Fruit fly (Drosophila melanogaster): Measurements from ENCODE around the gene PEK.
A peak's percentile ranks its signal among the peaks of the same experiment; 100 is the strongest.

Gene PEK

dm6 chr3R:5470586-5471283 lies 6.2 kb upstream of the PEK start, which contains the start of the genes mRpL44 and Snr1:
Gene mRpL44 (minus strand): TSS chr3R:5470636.
Gene Snr1 (plus strand): TSS chr3R:5470926.
- TF ChIP-seq fd96Ca (GFP tag; IDR thresholded peaks at IDR 0.05) (0 out of 3 replicates have a peak, but pooled peaks have one; percentile 49), CG9948 (tag; optimal IDR thresholded peaks at IDR 0.05) (peak; percentile 7), Snoo (tag; optimal IDR thresholded peaks at IDR 0.05) (peak; percentile 55), CG4496 (GFP tag; IDR thresholded peaks at IDR 0.05) (0 out of 3 replicates have a peak, but pooled peaks have one; percentile 21), CG13204 (GFP tag; optimal IDR thresholded peaks at IDR 0.05) (no peak), Pif1B (GFP tag; optimal IDR thresholded peaks at IDR 0.05) (no peak), CG15710 (tag; optimal IDR thresholded peaks at IDR 0.05) (peak; percentile 50), CG32121 (GFP tag; IDR thresholded peaks at IDR 0.05) (0 out of 2 replicates have a peak, but pooled peaks have one; percentile 9)

- TF ChIP-seq CG9948 (tag; optimal IDR thresholded peaks at IDR 0.05): no peak
- no peak for TF ChIP-seq gl (tag; optimal IDR thresholded peaks at IDR 0.05)
- no peak for TF ChIP-seq D1 (tag; optimal IDR thresholded peaks at IDR 0.05)
- no peak for TF ChIP-seq CG4496 (GFP tag; IDR thresholded peaks at IDR 0.05)
- TF ChIP-seq CG12605 (GFP tag; IDR thresholded peaks at IDR 0.05): no peak
- no peak for TF ChIP-seq CG15710 (tag; optimal IDR thresholded peaks at IDR 0.05)
These were observed 3.1 kb upstream of the PEK start, which contains the start of gene POLDIP2 for dm6 chr3R:5467619-5468018. Gene POLDIP2 (plus strand): TSS chr3R:5467778.

- TF ChIP-seq CG10348 (GFP tag; IDR thresholded peaks at IDR 0.05): no peak
- TF ChIP-seq CG8159 (tag; optimal IDR thresholded peaks at IDR 0.05): peak; percentile 32
- TF ChIP-seq CG32121 (GFP tag; IDR thresholded peaks at IDR 0.05): no peak
- peak; percentile 33 for TF ChIP-seq CG15710 (tag; optimal IDR thresholded peaks at IDR 0.05)
- peak; percentile 28 for TF ChIP-seq CG17806 (tag; optimal IDR thresholded peaks at IDR 0.05)
- no peak for TF ChIP-seq CG14655 (GFP tag; optimal IDR thresholded peaks at IDR 0.05)
- TF ChIP-seq CG4496 (GFP tag; IDR thresholded peaks at IDR 0.05): peak; percentile 76
- TF ChIP-seq Ets98B (GFP tag; IDR thresholded peaks at IDR 0.05): no peak
- TF ChIP-seq gl (tag; optimal IDR thresholded peaks at IDR 0.05): peak; percentile 18
- peak; percentile 69 for TF ChIP-seq CG34367 (tag; optimal IDR thresholded peaks at IDR 0.05)
- no peak for TF ChIP-seq Pif1B (GFP tag; optimal IDR thresholded peaks at IDR 0.05)
- TF ChIP-seq rn (GFP tag; IDR thresholded peaks at IDR 0.05): no peak
- peak; percentile 82 for TF ChIP-seq Snoo (tag; optimal IDR thresholded peaks at IDR 0.05)
- TF ChIP-seq Pif1A (GFP tag; optimal IDR thresholded peaks at IDR 0.05): no peak
- TF ChIP-seq CG12605 (GFP tag; IDR thresholded peaks at IDR 0.05): peak; percentile 73
- no peak for TF ChIP-seq CG13204 (GFP tag; optimal IDR thresholded peaks at IDR 0.05)
- no peak for TF ChIP-seq fd96Ca (GFP tag; IDR thresholded peaks at IDR 0.05)
- peak; percentile 10 for TF ChIP-seq CG8301 (tag; optimal IDR thresholded peaks at IDR 0.05)
These were observed 2.3 kb upstream of the PEK start, which contains the start of gene RpL35A for dm6 chr3R:5466875-5467274. Gene RpL35A (minus strand): TSS chr3R:5467101.

- TF ChIP-seq CG10348 (GFP tag; IDR thresholded peaks at IDR 0.05) (no peak), fd96Ca (GFP tag; IDR thresholded peaks at IDR 0.05) (no peak), CG34367 (tag; optimal IDR thresholded peaks at IDR 0.05) (no peak), Snoo (tag; optimal IDR thresholded peaks at IDR 0.05) (no peak), CG12605 (GFP tag; IDR thresholded peaks at IDR 0.05) (peak; percentile 92), CG32121 (GFP tag; IDR thresholded peaks at IDR 0.05) (no peak), D1 (tag; optimal IDR thresholded peaks at IDR 0.05) (no peak), Pif1A (GFP tag; optimal IDR thresholded peaks at IDR 0.05) (no peak), CG13204 (GFP tag; optimal IDR thresholded peaks at IDR 0.05) (no peak), CG14655 (GFP tag; optimal IDR thresholded peaks at IDR 0.05) (no peak), CG15710 (tag; optimal IDR thresholded peaks at IDR 0.05) (no peak), Pif1B (GFP tag; optimal IDR thresholded peaks at IDR 0.05) (no peak), CG8159 (tag; optimal IDR thresholded peaks at IDR 0.05) (peak; percentile 16), CG8301 (tag; optimal IDR thresholded peaks at IDR 0.05) (no peak), EcR (GFP tag; optimal IDR thresholded peaks at IDR 0.05) (no peak)
These were observed 1.2 kb downstream of the PEK start for dm6 chr3R:5463199-5463949.

- TF ChIP-seq CG13204 (GFP tag; optimal IDR thresholded peaks at IDR 0.05) (no peak), Pif1A (GFP tag; optimal IDR thresholded peaks at IDR 0.05) (no peak), CG15710 (tag; optimal IDR thresholded peaks at IDR 0.05) (no peak), CG12605 (GFP tag; IDR thresholded peaks at IDR 0.05) (no peak), EcR (GFP tag; optimal IDR thresholded peaks at IDR 0.05) (no peak), CG14655 (GFP tag; optimal IDR thresholded peaks at IDR 0.05) (no peak), CG8159 (tag; optimal IDR thresholded peaks at IDR 0.05) (no peak), D1 (tag; optimal IDR thresholded peaks at IDR 0.05) (no peak), gl (tag; optimal IDR thresholded peaks at IDR 0.05) (no peak), Pif1B (GFP tag; optimal IDR thresholded peaks at IDR 0.05) (no peak), CG10348 (GFP tag; IDR thresholded peaks at IDR 0.05) (no peak), CG17806 (tag; optimal IDR thresholded peaks at IDR 0.05) (no peak), fd96Ca (GFP tag; IDR thresholded peaks at IDR 0.05) (no peak), Snoo (tag; optimal IDR thresholded peaks at IDR 0.05) (no peak), CG8301 (tag; optimal IDR thresholded peaks at IDR 0.05) (no peak), rn (GFP tag; IDR thresholded peaks at IDR 0.05) (no peak)
These were observed 5.9 kb downstream of the PEK start for dm6 chr3R:5458627-5459026.
